Worm (Caenorhabditis elegans) whole organism, L4 larva: ENCODE measurements around the gene clec-204.
A peak's percentile ranks its signal among the peaks of the same experiment; 100 is the strongest.

ENCODE experiments used
- F10B5.3 ChIP-seq: sonication (generic microtip); optimal IDR thresholded peaks from 2 replicates; lab custom pipeline; 2016; ENCODE audit warnings: mild to moderate bottlenecking, missing genetic modification characterization, missing compliant biosample characterization
- F26F4.8 ChIP-seq: fragments of 200-800 bp; sonication (Bioruptor generic); conservative IDR thresholded peaks from 2 replicates; pipeline ENCODE4 v1.3.6; 2022; ENCODE audit warnings: missing genetic modification characterization, missing compliant biosample characterization
- F37D6.2 ChIP-seq: sonication (generic microtip); optimal IDR thresholded peaks from 2 replicates; lab custom pipeline; 2016; ENCODE audit warnings: mild to moderate bottlenecking, missing genetic modification characterization, missing compliant biosample characterization
- F44E2.7 ChIP-seq: fragments of 200-800 bp; sonication (Bioruptor generic); IDR thresholded peaks from 2 replicates; pipeline ENCODE4 v2.1.2; 2022; ENCODE audit warnings: missing genetic modification characterization, missing compliant biosample characterization
- T20F7.1 ChIP-seq: fragments of 200-800 bp; sonication (Bioruptor generic); optimal IDR thresholded peaks from 2 replicates; lab custom pipeline; 2018; ENCODE audit warnings: mild to moderate bottlenecking, missing genetic modification characterization, missing compliant biosample characterization
- Y75B8A.6 ChIP-seq: fragments of 200-800 bp; sonication (Bioruptor generic); IDR thresholded peaks from 2 replicates; pipeline ENCODE4 v1.3.6; 2022; ENCODE audit warnings: missing genetic modification reagents, missing genetic modification characterization, missing compliant biosample characterization
- ama-1 ChIP-seq: fragments of 150-350 bp; optimal IDR thresholded peaks from 2 replicates; lab custom pipeline; 2014; ENCODE audit warnings: inconsistent platforms, mixed read lengths
- attf-4 ChIP-seq: sonication (generic microtip); optimal IDR thresholded peaks from 3 replicates; lab custom pipeline; 2017; ENCODE audit warnings: missing biosample characterization, missing genetic modification characterization
- ceh-20 ChIP-seq: fragments of 200-800 bp; sonication (Bioruptor generic); IDR thresholded peaks from 2 replicates; pipeline ENCODE4 v1.3.6; 2022; ENCODE audit warnings: missing genetic modification reagents, missing genetic modification characterization, missing compliant biosample characterization
- ceh-28 ChIP-seq: fragments of 150-350 bp; optimal IDR thresholded peaks from 2 replicates; lab custom pipeline; 2014; ENCODE audit warnings: missing biosample characterization, missing genetic modification reagents, missing genetic modification characterization
- ctbp-1 ChIP-seq: fragments of 200-800 bp; sonication (Bioruptor generic); IDR thresholded peaks from 2 replicates; pipeline ENCODE4 v1.3.6; 2022; ENCODE audit warnings: missing genetic modification reagents, missing genetic modification characterization, missing compliant biosample characterization
- daf-12 ChIP-seq: fragments of 150-350 bp; optimal IDR thresholded peaks from 2 replicates; lab custom pipeline; 2014; ENCODE audit warnings: missing biosample characterization, missing genetic modification reagents, missing genetic modification characterization
- dmd-6 ChIP-seq: fragments of 200-800 bp; sonication (Bioruptor generic); IDR thresholded peaks from 2 replicates; pipeline ENCODE4 v1.3.6; 2022; ENCODE audit warnings: missing genetic modification reagents, missing genetic modification characterization, missing compliant biosample characterization
- dmd-8 ChIP-seq: fragments of 200-800 bp; sonication (Bioruptor generic); IDR thresholded peaks from 2 replicates; pipeline ENCODE4 v1.3.6; 2022; ENCODE audit warnings: missing genetic modification characterization, missing compliant biosample characterization
- dpl-1 ChIP-seq: fragments of 150-350 bp; optimal IDR thresholded peaks from 2 replicates; lab custom pipeline; 2014; ENCODE audit warnings: missing biosample characterization, missing genetic modification reagents, missing genetic modification characterization
- egl-43 ChIP-seq: fragments of 200-800 bp; sonication (Bioruptor generic); IDR thresholded peaks from 2 replicates; pipeline ENCODE4 v1.3.6; 2022; ENCODE audit warnings: missing genetic modification reagents, missing genetic modification characterization, missing compliant biosample characterization
- fkh-10 ChIP-seq: fragments of 150-350 bp; optimal IDR thresholded peaks from 2 replicates; lab custom pipeline; 2014; ENCODE audit warnings: missing biosample characterization, missing genetic modification reagents, missing genetic modification characterization
- gei-8 ChIP-seq: fragments of 200-800 bp; sonication (Bioruptor generic); optimal IDR thresholded peaks from 2 replicates; lab custom pipeline; 2018; ENCODE audit warnings: mild to moderate bottlenecking, missing genetic modification characterization, missing compliant biosample characterization
- hif-1 ChIP-seq, 2 experiments: sonication (generic microtip); optimal IDR thresholded peaks; 2 replicates each; lab custom pipeline; 2016 to 2017; ENCODE audit warnings: missing compliant biosample characterization in 2 of 2, missing genetic modification characterization in 2 of 2, missing genetic modification reagents in 2 of 2, missing genotype in 2 of 2, mild to moderate bottlenecking in 1 of 2
- hlh-11 ChIP-seq: fragments of 200-800 bp; sonication (Bioruptor generic); optimal IDR thresholded peaks from 2 replicates; lab custom pipeline; 2018; ENCODE audit warnings: mild to moderate bottlenecking, missing genetic modification characterization, missing compliant biosample characterization
- hmg-1.1 ChIP-seq: fragments of 200-800 bp; sonication (Bioruptor generic); IDR thresholded peaks from 2 replicates; pipeline ENCODE4 v1.3.6; 2022; ENCODE audit warnings: missing genetic modification reagents, missing genetic modification characterization, missing compliant biosample characterization
- jun-1 ChIP-seq: fragments of 150-350 bp; optimal IDR thresholded peaks from 2 replicates; lab custom pipeline; 2014; ENCODE audit warnings: missing biosample characterization, missing genetic modification reagents, missing genetic modification characterization
- lin-1 ChIP-seq: fragments of 200-800 bp; sonication (Bioruptor generic); IDR thresholded peaks from 2 replicates; pipeline ENCODE4 v1.3.6; 2022; ENCODE audit warnings: missing genetic modification reagents, missing genetic modification characterization, missing compliant biosample characterization
- lin-13 ChIP-seq: fragments of 150-350 bp; optimal IDR thresholded peaks from 2 replicates; lab custom pipeline; 2014; ENCODE audit warnings: missing biosample characterization, missing genetic modification reagents, missing genetic modification characterization
- madf-5 ChIP-seq, 2 experiments: fragments of 200-800 bp; sonication (Bioruptor generic); IDR thresholded peaks; 2 replicates each; pipeline ENCODE4 v1.3.6; 2022; ENCODE audit warnings: missing compliant biosample characterization in 2 of 2, missing genetic modification characterization in 2 of 2
- madf-9 ChIP-seq: fragments of 200-800 bp; sonication (Bioruptor generic); conservative IDR thresholded peaks from 2 replicates; pipeline ENCODE4 v1.3.6; 2022; ENCODE audit warnings: missing genetic modification reagents, missing genetic modification characterization, missing compliant biosample characterization
- mdt-29 ChIP-seq: fragments of 200-800 bp; sonication (Bioruptor generic); IDR thresholded peaks from 2 replicates; pipeline ENCODE4 v1.3.6; 2022; ENCODE audit warnings: missing genetic modification reagents, missing genetic modification characterization, missing compliant biosample characterization
- mxl-2 ChIP-seq: fragments of 200-800 bp; sonication (Bioruptor generic); conservative IDR thresholded peaks from 2 replicates; pipeline ENCODE4 v1.3.6; 2022; ENCODE audit warnings: missing genetic modification reagents, missing genetic modification characterization, missing compliant biosample characterization
- mxl-3 ChIP-seq: fragments of 200-800 bp; sonication (Bioruptor generic); optimal IDR thresholded peaks from 2 replicates; lab custom pipeline; 2018; ENCODE audit warnings: mild to moderate bottlenecking, missing genetic modification characterization, missing compliant biosample characterization
- nhr-10 ChIP-seq: fragments of 150-350 bp; optimal IDR thresholded peaks from 2 replicates; lab custom pipeline; 2014; ENCODE audit warnings: missing biosample characterization, missing genetic modification characterization
- nhr-11 ChIP-seq: fragments of 150-350 bp; optimal IDR thresholded peaks from 2 replicates; lab custom pipeline; 2014; ENCODE audit warnings: missing biosample characterization, missing genetic modification characterization
- nhr-25 ChIP-seq: sonication (generic microtip); optimal IDR thresholded peaks from 2 replicates; lab custom pipeline; 2017; ENCODE audit warnings: missing genetic modification characterization, mild to moderate bottlenecking, missing compliant biosample characterization, antibody characterized with exemption, moderate library complexity, borderline replicate concordance; ENCODE audit not compliant: insufficient read depth
- nhr-28 ChIP-seq: fragments of 150-350 bp; optimal IDR thresholded peaks from 2 replicates; lab custom pipeline; 2014; ENCODE audit warnings: missing biosample characterization, missing genetic modification characterization
- nhr-41 ChIP-seq: fragments of 200-800 bp; sonication (Bioruptor generic); IDR thresholded peaks from 2 replicates; pipeline ENCODE4 v1.3.6; 2022; ENCODE audit warnings: missing genetic modification reagents, missing genetic modification characterization, missing compliant biosample characterization
- nhr-48 ChIP-seq: sonication (generic microtip); optimal IDR thresholded peaks from 2 replicates; lab custom pipeline; 2016; ENCODE audit warnings: mild to moderate bottlenecking, missing genetic modification characterization, missing compliant biosample characterization
- nhr-6 ChIP-seq: fragments of 150-350 bp; optimal IDR thresholded peaks from 2 replicates; lab custom pipeline; 2014; ENCODE audit warnings: missing biosample characterization, missing genetic modification characterization
- pha-4 ChIP-seq, 2 experiments: fragments of 150-350 bp in 1 of 2; fragments of 200-800 bp in 1 of 2; sonication (Bioruptor generic) in 1 of 2; IDR thresholded peaks in 1 of 2; optimal IDR thresholded peaks in 1 of 2; 2 replicates each; pipeline versions ENCODE4 v1.3.6 to Lab custom; 2014 to 2022; ENCODE audit warnings: missing genetic modification characterization in 2 of 2, missing genetic modification reagents in 2 of 2, missing biosample characterization in 1 of 2, missing compliant biosample characterization in 1 of 2
- saeg-2 ChIP-seq: fragments of 200-800 bp; sonication (Bioruptor generic); IDR thresholded peaks from 2 replicates; pipeline ENCODE4 v1.3.6; 2022; ENCODE audit warnings: missing genetic modification reagents, missing genetic modification characterization, missing compliant biosample characterization
- sdz-12 ChIP-seq: fragments of 200-800 bp; sonication (Bioruptor generic); optimal IDR thresholded peaks from 2 replicates; lab custom pipeline; 2018; ENCODE audit warnings: mild to moderate bottlenecking, missing genetic modification characterization, missing compliant biosample characterization
- snpc-4 ChIP-seq: fragments of 150-350 bp; optimal IDR thresholded peaks from 2 replicates; lab custom pipeline; 2014; ENCODE audit warnings: missing biosample characterization, missing genetic modification characterization
- spr-1 ChIP-seq: sonication (generic microtip); optimal IDR thresholded peaks from 2 replicates; lab custom pipeline; 2016; ENCODE audit warnings: mild to moderate bottlenecking, missing genetic modification characterization, missing compliant biosample characterization
- spr-3 ChIP-seq: fragments of 200-800 bp; sonication (Bioruptor generic); optimal IDR thresholded peaks from 2 replicates; lab custom pipeline; 2018; ENCODE audit warnings: mild to moderate bottlenecking, missing genetic modification characterization, missing compliant biosample characterization
- unc-130 ChIP-seq: sonication (generic microtip); optimal IDR thresholded peaks from 2 replicates; lab custom pipeline; 2016; ENCODE audit warnings: missing genetic modification reagents, missing genetic modification characterization, missing compliant biosample characterization
- unc-39 ChIP-seq: sonication (generic microtip); optimal IDR thresholded peaks from 2 replicates; lab custom pipeline; 2017; ENCODE audit warnings: missing biosample characterization, missing genetic modification characterization
- vab-7 ChIP-seq: fragments of 200-800 bp; sonication (Bioruptor generic); IDR thresholded peaks from 2 replicates; pipeline ENCODE4 v1.3.6; 2022; ENCODE audit warnings: missing genetic modification reagents, missing genetic modification characterization, missing compliant biosample characterization
- zag-1 ChIP-seq: fragments of 150-350 bp; optimal IDR thresholded peaks from 2 replicates; lab custom pipeline; 2014; ENCODE audit warnings: missing biosample characterization, missing genetic modification characterization
- zip-11 ChIP-seq: fragments of 200-800 bp; sonication (Bioruptor generic); IDR thresholded peaks from 2 replicates; pipeline ENCODE4 v1.3.6; 2022; ENCODE audit warnings: missing genetic modification characterization, missing compliant biosample characterization
- zip-2 ChIP-seq: fragments of 150-350 bp; optimal IDR thresholded peaks from 2 replicates; lab custom pipeline; 2014; ENCODE audit warnings: missing biosample characterization, missing genetic modification characterization
- ztf-7 ChIP-seq: fragments of 150-350 bp; optimal IDR thresholded peaks from 2 replicates; lab custom pipeline; 2014; ENCODE audit warnings: missing biosample characterization, missing genetic modification characterization

Gene clec-204

ce11 chrV:1804645-1805559 is 47.9 kb downstream of the clec-204 start, which contains the start of the genes hsp-16.2 and hsp-16.41 (continued):
- TF ChIP-seq madf-9 (GFP tag; lab: Robert Waterston, UW) (0 out of 2 replicates have a peak, but pooled peaks have one; percentile 5), nhr-11 (tag; lab: Kevin White, UChicago) (no peak), zip-11 (GFP tag; lab: Robert Waterston, UW) (no peak), ama-1 (no peak), ctbp-1 (GFP tag; lab: Robert Waterston, UW) (peak; percentile 59; the same call in 1 of the 2 replicates), pha-4 (GFP tag; IDR thresholded peaks at IDR 0.05; lab: Robert Waterston, UW) (peak; percentile 64), pha-4 (tag; optimal IDR thresholded peaks at IDR 0.05; lab: Kevin White, UChicago) (no peak), ceh-20 (peak; percentile 60; the same call in 1 of the 2 replicates), ceh-28 (tag; lab: Kevin White, UChicago) (no peak), madf-5 (GFP tag; IDR thresholded peaks at IDR 0.05; lab: Robert Waterston, UW) (0 out of 4 replicates have a peak, but pooled peaks of 1 of the 2 experiments have one; percentile 42), hmg-1.1 (GFP tag; lab: Robert Waterston, UW) (peak; percentile 53), daf-12 (tag; lab: Kevin White, UChicago) (no peak), dmd-6 (no peak; the same call in 1 of the 2 replicates), hlh-11 (peak; percentile 73), mxl-2 (GFP tag; lab: Robert Waterston, UW) (no peak), ztf-7 (tag; lab: Kevin White, UChicago) (peak; percentile 34), spr-1 (tag; lab: Kevin White, UChicago) (no peak), mxl-3 (peak; percentile 46), snpc-4 (tag; lab: Kevin White, UChicago) (no peak), Y75B8A.6 (GFP tag; lab: Robert Waterston, UW) (no peak), dpl-1 (GFP tag; lab: Kevin White, UChicago) (peak; percentile 27), mdt-29 (GFP tag; lab: Robert Waterston, UW) (peak; percentile 97), dmd-8 (GFP tag; lab: Robert Waterston, UW) (no peak), nhr-28 (tag; lab: Kevin White, UChicago) (no peak), T20F7.1 (GFP tag; lab: Kevin White, UChicago) (no peak), zip-2 (tag; lab: Kevin White, UChicago) (no peak), hif-1 (tag; optimal IDR thresholded peaks at IDR 0.05; lab: Kevin White, UChicago) (no peak), egl-43 (GFP tag; lab: Robert Waterston, UW) (no peak), attf-4 (tag; lab: Kevin White, UChicago) (no peak), unc-130 (no peak), F37D6.2 (tag; lab: Kevin White, UChicago) (peak; percentile 21), zag-1 (tag; lab: Kevin White, UChicago) (no peak), nhr-10 (no peak), spr-3 (GFP tag; lab: Kevin White, UChicago) (no peak), nhr-48 (tag; lab: Kevin White, UChicago) (peak; percentile 94), nhr-41 (GFP tag; lab: Robert Waterston, UW) (no peak), F26F4.8 (GFP tag; lab: Robert Waterston, UW) (no peak), vab-7 (no peak), nhr-6 (tag; lab: Kevin White, UChicago) (no peak), F44E2.7 (no peak), lin-13 (GFP tag; lab: Kevin White, UChicago) (no peak), lin-1 (GFP tag; lab: Robert Waterston, UW) (no peak; the same call in 1 of the 2 replicates), jun-1 (tag; lab: Kevin White, UChicago) (no peak), nhr-25 (tag; lab: Kevin White, UChicago) (no peak), fkh-10 (GFP tag; lab: Kevin White, UChicago) (no peak), sdz-12 (GFP tag; lab: Kevin White, UChicago) (peak; percentile 52), unc-39 (tag; lab: Kevin White, UChicago) (no peak), saeg-2 (GFP tag; lab: Robert Waterston, UW) (0 out of 2 replicates have a peak, but pooled peaks have one; percentile 45), gei-8 (GFP tag; lab: Kevin White, UChicago) (no peak), F10B5.3 (tag; lab: Kevin White, UChicago) (no peak)
